Worm (Caenorhabditis elegans): ENCODE results near the gene blos-8.
A peak's percentile ranks its signal among the peaks of the same experiment; 100 is the strongest.

blos-8 gene

DNA sequence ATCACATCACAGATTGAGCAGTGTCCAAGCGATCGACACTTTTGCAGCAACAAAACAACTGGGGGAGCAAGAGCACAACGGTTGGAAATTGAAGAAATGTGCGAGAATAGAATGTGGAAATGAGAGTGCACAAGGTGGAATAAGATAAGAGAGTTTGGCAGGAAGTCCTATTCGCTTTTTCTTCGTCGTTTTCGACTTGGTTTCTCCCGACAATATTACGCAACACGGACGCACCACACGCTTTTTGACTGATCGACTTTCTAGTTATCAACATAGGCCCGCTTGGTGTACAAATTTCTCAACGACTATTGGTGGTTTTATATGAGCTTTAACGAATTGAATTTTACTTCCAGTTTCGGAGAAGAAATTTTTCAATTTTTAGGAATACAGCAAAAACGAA lies 48.1 kb downstream of the blos-8 start:
- TF ChIP-seq hlh-1 (tag; optimal IDR thresholded peaks at IDR 0.05) (peak; percentile 30), nhr-237 (tag; optimal IDR thresholded peaks at IDR 0.05) (no peak), elt-1 (tag; optimal IDR thresholded peaks at IDR 0.05; ENCODE audit: borderline replicate concordance, insufficient read depth) (no peak), zip-8 (tag; optimal IDR thresholded peaks at IDR 0.05) (peak; percentile 54)

ce11 chrX:15382256-15382655 lies 48.7 kb downstream of the blos-8 start:
- TF ChIP-seq elt-1 (tag; optimal IDR thresholded peaks at IDR 0.05; ENCODE audit: borderline replicate concordance, insufficient read depth), result peak; percentile 75
- no peak for TF ChIP-seq ztf-11 (tag; optimal IDR thresholded peaks at IDR 0.05)

- TF ChIP-seq M03D4.4 (tag; optimal IDR thresholded peaks at IDR 0.05) (no peak), pha-4 (tag; optimal IDR thresholded peaks at IDR 0.05) (no peak), mab-5 (tag; optimal IDR thresholded peaks at IDR 0.05) (no peak), flh-1 (GFP tag; optimal IDR thresholded peaks at IDR 0.05) (no peak), lin-32 (GFP tag; optimal IDR thresholded peaks at IDR 0.05) (no peak), elt-1 (tag; optimal IDR thresholded peaks at IDR 0.05; ENCODE audit: borderline replicate concordance, insufficient read depth) (no peak), ces-1 (GFP tag; optimal IDR thresholded peaks at IDR 0.05) (no peak), cnd-1 (tag; optimal IDR thresholded peaks at IDR 0.05) (no peak), sem-2 (GFP tag; optimal IDR thresholded peaks at IDR 0.05) (no peak), blmp-1 (tag; optimal IDR thresholded peaks at IDR 0.05) (no peak), zip-8 (tag; optimal IDR thresholded peaks at IDR 0.05) (no peak), ceh-39 (tag; optimal IDR thresholded peaks at IDR 0.05) (no peak), elt-3 (tag; optimal IDR thresholded peaks at IDR 0.05) (no peak)
Observed at ce11 chrX:15381486-15381885, 49.5 kb downstream of the blos-8 start.

DNA sequence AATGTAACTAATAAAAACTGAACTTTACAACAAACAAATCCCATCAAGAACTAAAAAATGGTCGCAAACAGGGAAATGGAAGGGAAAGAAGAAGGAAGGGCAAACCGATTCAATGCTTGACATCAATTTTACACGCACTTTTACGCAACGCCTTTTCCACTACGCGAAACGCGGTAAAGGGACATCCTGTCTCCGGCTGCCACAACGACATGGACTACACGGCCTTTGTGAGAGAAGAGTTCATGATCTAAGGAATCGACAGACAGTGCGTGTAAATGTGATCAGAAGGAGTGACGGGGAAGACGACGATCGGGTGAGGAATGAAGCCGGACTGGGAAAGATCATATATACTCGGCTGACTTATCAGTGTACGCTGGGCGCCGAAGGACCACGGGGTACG lies 50.6 kb downstream of the blos-8 start:
- TF ChIP-seq flh-1 (GFP tag; optimal IDR thresholded peaks at IDR 0.05) (no peak), pha-4 (tag; optimal IDR thresholded peaks at IDR 0.05) (no peak), nhr-2 (tag; optimal IDR thresholded peaks at IDR 0.05) (no peak), sem-2 (GFP tag; optimal IDR thresholded peaks at IDR 0.05) (no peak), lin-32 (GFP tag; optimal IDR thresholded peaks at IDR 0.05) (no peak), mls-2 (tag; optimal IDR thresholded peaks at IDR 0.05) (no peak), elt-3 (tag; optimal IDR thresholded peaks at IDR 0.05) (no peak), unc-120 (tag; optimal IDR thresholded peaks at IDR 0.05; ENCODE audit: poor library complexity, severe bottlenecking) (no peak), drap-1 (GFP tag; optimal IDR thresholded peaks at IDR 0.05) (no peak), mep-1 (tag; optimal IDR thresholded peaks at IDR 0.05) (no peak), snpc-4 (tag; optimal IDR thresholded peaks at IDR 0.05) (no peak), blmp-1 (tag; optimal IDR thresholded peaks at IDR 0.05) (no peak), ceh-39 (tag; optimal IDR thresholded peaks at IDR 0.05) (no peak), nhr-12 (tag; optimal IDR thresholded peaks at IDR 0.05) (no peak)
